Fruit fly (Drosophila melanogaster) whole organism, prepupa: ENCODE data around the gene CG3071.
A peak's percentile ranks its signal among the peaks of the same experiment; 100 is the strongest.

Experiments used
- Blimp-1 ChIP-seq: fragments of 200-800 bp; sonication (Bioruptor generic); optimal IDR thresholded peaks from 3 replicates; lab custom pipeline; 2017; ENCODE audit warnings: missing biosample characterization, missing genetic modification characterization, mild to moderate bottlenecking, moderate library complexity, missing genetic modification reagents
- CG15336 ChIP-seq: fragments of 200-800 bp; sonication (Bioruptor generic); IDR thresholded peaks from 2 replicates; pipeline ENCODE4 v1.3.6; 2022; ENCODE audit warnings: missing biosample characterization, missing genetic modification characterization
- CG1621 ChIP-seq: fragments of 200-800 bp; sonication (Bioruptor generic); optimal IDR thresholded peaks from 3 replicates; lab custom pipeline; 2018; ENCODE audit warnings: missing biosample characterization, mild to moderate bottlenecking, missing genetic modification characterization
- CG16779 ChIP-seq: fragments of 200-800 bp; sonication (Bioruptor generic); optimal IDR thresholded peaks from 3 replicates; lab custom pipeline; 2017; ENCODE audit warnings: missing biosample characterization, mild to moderate bottlenecking, missing genetic modification characterization
- CG31627 ChIP-seq: fragments of 200-800 bp; sonication (Bioruptor generic); optimal IDR thresholded peaks from 3 replicates; lab custom pipeline; 2016; ENCODE audit warnings: missing biosample characterization, missing genetic modification characterization
- CG34406 ChIP-seq: fragments of 200-800 bp; sonication (Bioruptor generic); optimal IDR thresholded peaks from 3 replicates; lab custom pipeline; 2016; ENCODE audit warnings: missing biosample characterization, missing genetic modification characterization
- CG3919 ChIP-seq: fragments of 200-800 bp; sonication (Bioruptor generic); optimal IDR thresholded peaks from 3 replicates; lab custom pipeline; 2016; ENCODE audit warnings: missing biosample characterization, missing genetic modification characterization
- CG6163 ChIP-seq: fragments of 200-800 bp; sonication (Bioruptor generic); IDR thresholded peaks from 3 replicates; pipeline ENCODE4 v1.3.6; 2022; ENCODE audit warnings: missing biosample characterization, missing genetic modification characterization
- CG6276 ChIP-seq: fragments of 200-800 bp; sonication (Bioruptor generic); optimal IDR thresholded peaks from 2 replicates; lab custom pipeline; 2017; ENCODE audit warnings: missing biosample characterization, mild to moderate bottlenecking, missing genetic modification characterization
- CG6792 ChIP-seq: fragments of 200-800 bp; sonication (Bioruptor generic); optimal IDR thresholded peaks from 3 replicates; lab custom pipeline; 2016; ENCODE audit warnings: missing biosample characterization, missing genetic modification characterization
- CG6854 ChIP-seq: fragments of 200-800 bp; sonication (Bioruptor generic); optimal IDR thresholded peaks from 2 replicates; lab custom pipeline; 2017; ENCODE audit warnings: missing biosample characterization, mild to moderate bottlenecking, missing genetic modification characterization
- CG7368 ChIP-seq: fragments of 200-800 bp; sonication (Bioruptor generic); optimal IDR thresholded peaks from 3 replicates; lab custom pipeline; 2016; ENCODE audit warnings: missing biosample characterization, missing genetic modification characterization
- CG8119 ChIP-seq: fragments of 200-800 bp; sonication (Bioruptor generic); IDR thresholded peaks from 3 replicates; pipeline ENCODE4 v1.3.6; 2022; ENCODE audit warnings: missing biosample characterization, missing genetic modification characterization
- CG8319 ChIP-seq: fragments of 200-800 bp; sonication (Bioruptor generic); optimal IDR thresholded peaks from 3 replicates; lab custom pipeline; 2016; ENCODE audit warnings: missing biosample characterization, missing genetic modification characterization
- CG8632 ChIP-seq: fragments of 200-800 bp; sonication (Bioruptor generic); optimal IDR thresholded peaks from 3 replicates; lab custom pipeline; 2016; ENCODE audit warnings: missing biosample characterization, missing genetic modification characterization
- CG9139 ChIP-seq: fragments of 200-800 bp; sonication (Bioruptor generic); optimal IDR thresholded peaks from 3 replicates; lab custom pipeline; 2017; ENCODE audit warnings: missing biosample characterization, mild to moderate bottlenecking, missing genetic modification characterization
- Eip75B ChIP-seq: fragments of 200-800 bp; sonication (Bioruptor generic); optimal IDR thresholded peaks from 3 replicates; lab custom pipeline; 2016; ENCODE audit warnings: missing biosample characterization, missing genetic modification characterization
- Eip78C ChIP-seq: fragments of 200-800 bp; sonication (Bioruptor generic); peaks from one replicate; lab custom pipeline; 2016; ENCODE audit warnings: missing biosample characterization, missing genetic modification characterization
- Eip93F ChIP-seq: fragments of 200-800 bp; sonication (Bioruptor generic); optimal IDR thresholded peaks from 2 replicates; lab custom pipeline; 2016; ENCODE audit warnings: missing biosample characterization, mild to moderate bottlenecking, missing genetic modification characterization
- Ets96B ChIP-seq: fragments of 200-800 bp; optimal IDR thresholded peaks from 2 replicates; lab custom pipeline; 2019; ENCODE audit warnings: missing biosample characterization, mild to moderate bottlenecking, missing genetic modification characterization, moderate library complexity
- Gug ChIP-seq: fragments of 200-800 bp; sonication (Bioruptor generic); IDR thresholded peaks from 2 replicates; pipeline ENCODE4 v1.3.6; 2022; ENCODE audit warnings: missing biosample characterization, missing genetic modification characterization
- Hr38 ChIP-seq: sonication (Bioruptor generic); optimal IDR thresholded peaks from 2 replicates; lab custom pipeline; 2016; ENCODE audit warnings: missing biosample characterization, missing genetic modification characterization
- Hr39 ChIP-seq: fragments of 200-800 bp; sonication (Bioruptor generic); optimal IDR thresholded peaks from 2 replicates; lab custom pipeline; 2016; ENCODE audit warnings: missing biosample characterization, missing genetic modification characterization
- Hr4 ChIP-seq: fragments of 200-800 bp; sonication (Bioruptor generic); optimal IDR thresholded peaks from 3 replicates; lab custom pipeline; 2016; ENCODE audit warnings: missing biosample characterization, missing genetic modification characterization
- Met ChIP-seq: fragments of 200-800 bp; sonication (Bioruptor generic); optimal IDR thresholded peaks from 3 replicates; lab custom pipeline; 2016; ENCODE audit warnings: missing biosample characterization, missing genetic modification characterization
- OdsH ChIP-seq: fragments of 200-800 bp; sonication (Bioruptor generic); optimal IDR thresholded peaks from 3 replicates; lab custom pipeline; 2016; ENCODE audit warnings: missing biosample characterization, missing genetic modification characterization
- Smox ChIP-seq: fragments of 200-800 bp; sonication (Bioruptor generic); optimal IDR thresholded peaks from 3 replicates; lab custom pipeline; 2016; ENCODE audit warnings: missing biosample characterization, missing genetic modification characterization
- Sox102F ChIP-seq: fragments of 200-800 bp; sonication (Bioruptor generic); optimal IDR thresholded peaks from 2 replicates; lab custom pipeline; 2016; ENCODE audit warnings: missing biosample characterization, mild to moderate bottlenecking, missing genetic modification characterization
- Sox14 ChIP-seq: fragments of 200-800 bp; sonication (Bioruptor generic); optimal IDR thresholded peaks from 3 replicates; lab custom pipeline; 2016; ENCODE audit warnings: missing biosample characterization, missing genetic modification characterization
- achi ChIP-seq: fragments of 200-800 bp; sonication (Bioruptor generic); optimal IDR thresholded peaks from 3 replicates; lab custom pipeline; 2016; ENCODE audit warnings: missing biosample characterization, missing genetic modification characterization
- cyc ChIP-seq: fragments of 200-800 bp; sonication (Bioruptor generic); optimal IDR thresholded peaks from 3 replicates; lab custom pipeline; 2016; ENCODE audit warnings: missing biosample characterization, missing genetic modification characterization
- dac ChIP-seq: fragments of 200-800 bp; sonication (Bioruptor generic); optimal IDR thresholded peaks from 2 replicates; lab custom pipeline; 2017; ENCODE audit warnings: missing biosample characterization, mild to moderate bottlenecking, missing genetic modification characterization
- eg ChIP-seq: fragments of 200-800 bp; sonication (Bioruptor generic); IDR thresholded peaks from 3 replicates; pipeline ENCODE4 v1.3.6; 2022; ENCODE audit warnings: missing biosample characterization, missing genetic modification characterization
- esn ChIP-seq: fragments of 200-800 bp; sonication (Bioruptor generic); optimal IDR thresholded peaks from 2 replicates; lab custom pipeline; 2016; ENCODE audit warnings: missing biosample characterization, mild to moderate bottlenecking, missing genetic modification characterization, moderate library complexity
- fd85E ChIP-seq: fragments of 200-800 bp; sonication (Bioruptor generic); optimal IDR thresholded peaks from 3 replicates; lab custom pipeline; 2016; ENCODE audit warnings: missing biosample characterization, missing genetic modification characterization
- spab ChIP-seq: fragments of 200-800 bp; sonication (Bioruptor generic); optimal IDR thresholded peaks from 2 replicates; lab custom pipeline; 2017; ENCODE audit warnings: missing biosample characterization, mild to moderate bottlenecking, missing genetic modification characterization, missing genetic modification reagents
- ss ChIP-seq, 2 experiments: fragments of 200-800 bp; sonication (Bioruptor generic); optimal IDR thresholded peaks; 2 replicates in 1 of 2; 3 replicates in 1 of 2; lab custom pipeline; 2017 to 2018; ENCODE audit warnings: mild to moderate bottlenecking in 2 of 2, missing biosample characterization in 2 of 2, missing genetic modification characterization in 2 of 2, moderate library complexity in 1 of 2
- svp ChIP-seq: fragments of 200-800 bp; sonication (Bioruptor generic); peaks from one replicate; lab custom pipeline; 2016; ENCODE audit warnings: missing biosample characterization, missing genetic modification characterization

CG3071 gene

dm6 chrX:2251688-2252087, 10.9 kb upstream of the CG3071 start, which contains the start of gene CG3191:
Gene CG3191, minus strand, starts transcription at chrX:2251993.
- no peak for TF ChIP-seq dac
- no peak for TF ChIP-seq fd85E (GFP tag; lab: Kevin White, UChicago)
- TF ChIP-seq Sox102F (GFP tag; lab: Kevin White, UChicago): no peak
- TF ChIP-seq CG31627 (GFP tag; lab: Kevin White, UChicago): no peak
- TF ChIP-seq Hr38 (GFP tag; lab: Kevin White, UChicago): no peak
- TF ChIP-seq CG9139 (GFP tag; lab: Kevin White, UChicago): no peak
- no peak for TF ChIP-seq achi (GFP tag; lab: Kevin White, UChicago)
- no peak for TF ChIP-seq CG3919 (GFP tag; lab: Kevin White, UChicago)
- no peak for TF ChIP-seq Blimp-1 (GFP tag; lab: Kevin White, UChicago)
- no peak for TF ChIP-seq CG8632 (GFP tag; lab: Kevin White, UChicago)
- TF ChIP-seq CG34406 (GFP tag; lab: Kevin White, UChicago): no peak
- no peak for TF ChIP-seq Hr39 (GFP tag; lab: Kevin White, UChicago)
- TF ChIP-seq OdsH (GFP tag; lab: Kevin White, UChicago): no peak
- TF ChIP-seq CG7368 (GFP tag; lab: Kevin White, UChicago): no peak
- no peak for TF ChIP-seq spab (GFP tag; lab: Kevin White, UChicago)
- no peak for TF ChIP-seq eg
- TF ChIP-seq Met (GFP tag; lab: Kevin White, UChicago): no peak
- TF ChIP-seq ss (GFP tag; optimal IDR thresholded peaks at IDR 0.05; lab: Kevin White, UChicago): no peak
- no peak for TF ChIP-seq esn (GFP tag; lab: Kevin White, UChicago)
- TF ChIP-seq CG6854: no peak

dm6 chrX:2254020-2254626, 8.5 kb upstream of the CG3071 start, which contains the start of gene CG3091:
Gene CG3091, minus strand, starts transcription at chrX:2254197.
- TF ChIP-seq CG6163 (GFP tag; lab: Robert Waterston, UW) (peak; percentile 65; the same call in 2 of the 3 replicates), Hr4 (no peak), Smox (GFP tag; lab: Kevin White, UChicago) (no peak), cyc (GFP tag; lab: Kevin White, UChicago) (no peak), CG6792 (GFP tag; lab: Kevin White, UChicago) (no peak), CG8319 (GFP tag; lab: Kevin White, UChicago) (no peak), fd85E (GFP tag; lab: Kevin White, UChicago) (no peak), eg (peak; percentile 70), svp (GFP tag; lab: Kevin White, UChicago) (no peak), Met (GFP tag; lab: Kevin White, UChicago) (no peak), Eip78C (GFP tag; lab: Kevin White, UChicago) (peak; percentile 36), Eip75B (GFP tag; lab: Kevin White, UChicago) (no peak), CG6276 (GFP tag; lab: Kevin White, UChicago) (peak; percentile 37), Sox102F (GFP tag; lab: Kevin White, UChicago) (no peak), achi (GFP tag; lab: Kevin White, UChicago) (no peak), Gug (GFP tag; lab: Robert Waterston, UW) (no peak), CG34406 (GFP tag; lab: Kevin White, UChicago) (no peak), dac (no peak), Hr39 (GFP tag; lab: Kevin White, UChicago) (no peak), Sox14 (GFP tag; lab: Kevin White, UChicago) (no peak), CG15336 (GFP tag; lab: Robert Waterston, UW) (0 out of 2 replicates have a peak, but pooled peaks have one; percentile 8), CG9139 (GFP tag; lab: Kevin White, UChicago) (no peak), Eip93F (GFP tag; lab: Kevin White, UChicago) (no peak), Hr38 (GFP tag; lab: Kevin White, UChicago) (no peak)

- TF ChIP-seq Hr4: no peak
- no peak for TF ChIP-seq ss (GFP tag; optimal IDR thresholded peaks at IDR 0.05; lab: Kevin White, UChicago)
- TF ChIP-seq Eip78C (GFP tag; lab: Kevin White, UChicago): no peak
- no peak for TF ChIP-seq esn (GFP tag; lab: Kevin White, UChicago)
- no peak for TF ChIP-seq Ets96B (tag; lab: Kevin White, UChicago)
- no peak for TF ChIP-seq dac
- TF ChIP-seq CG34406 (GFP tag; lab: Kevin White, UChicago): no peak
- TF ChIP-seq CG1621 (tag; lab: Kevin White, UChicago): no peak
- no peak for TF ChIP-seq CG16779 (tag; lab: Kevin White, UChicago)
- no peak for TF ChIP-seq CG8119 (GFP tag; lab: Robert Waterston, UW)
These were observed 7.6 kb upstream of the CG3071 start for dm6 chrX:2255035-2255434.
